Fruit fly (Drosophila melanogaster) whole organism, embryonic: ENCODE data around the gene Ilk.

Experiments used
- Aef1 ChIP-seq: fragments of 200-800 bp; sonication (Bioruptor generic); IDR thresholded peaks from 3 replicates; pipeline ENCODE4 v1.3.6; 2022; ENCODE audit warnings: missing biosample characterization, missing genetic modification characterization
- Atf6 ChIP-seq: fragments of 200-800 bp; sonication (Bioruptor generic); IDR thresholded peaks from 2 replicates; pipeline ENCODE4 v1.3.6; 2022; ENCODE audit warnings: missing biosample characterization, missing genetic modification characterization
- CG10209 ChIP-seq: fragments of 200-800 bp; sonication (Bioruptor generic); optimal IDR thresholded peaks from 3 replicates; lab custom pipeline; 2017; ENCODE audit warnings: missing biosample characterization, mild to moderate bottlenecking, missing genetic modification characterization, missing genetic modification reagents
- CG10366 ChIP-seq: fragments of 200-800 bp; sonication (Bioruptor generic); IDR thresholded peaks from 2 replicates; pipeline ENCODE4 v1.3.6; 2022; ENCODE audit warnings: missing biosample characterization, missing genetic modification characterization
- CG10565 ChIP-seq: fragments of 200-800 bp; sonication (Bioruptor generic); optimal IDR thresholded peaks from 3 replicates; lab custom pipeline; 2016; ENCODE audit warnings: missing biosample characterization, mild to moderate bottlenecking, missing genetic modification characterization
- CG11247 ChIP-seq: fragments of 200-800 bp; sonication (Bioruptor generic); IDR thresholded peaks from 2 replicates; pipeline ENCODE4 v1.3.6; 2022; ENCODE audit warnings: missing biosample characterization, missing genetic modification characterization
- CG11723 ChIP-seq: fragments of 200-800 bp; sonication (Bioruptor generic); optimal IDR thresholded peaks from 2 replicates; lab custom pipeline; 2017; ENCODE audit warnings: missing biosample characterization, mild to moderate bottlenecking, missing genetic modification characterization
- CG13894 ChIP-seq: fragments of 200-800 bp; sonication (Bioruptor generic); optimal IDR thresholded peaks from 3 replicates; lab custom pipeline; 2018; ENCODE audit warnings: missing biosample characterization, mild to moderate bottlenecking, missing genetic modification characterization, moderate library complexity
- CG14710 ChIP-seq: fragments of 200-800 bp; sonication (Bioruptor generic); optimal IDR thresholded peaks from 3 replicates; lab custom pipeline; 2019; ENCODE audit warnings: missing biosample characterization, mild to moderate bottlenecking, missing genetic modification characterization, moderate library complexity
- CG15514 ChIP-seq: fragments of 200-800 bp; sonication (Bioruptor generic); optimal IDR thresholded peaks from 3 replicates; lab custom pipeline; 2017; ENCODE audit warnings: missing biosample characterization, missing genetic modification characterization, mild to moderate bottlenecking, moderate library complexity, missing genetic modification reagents
- CG15601 ChIP-seq: fragments of 200-800 bp; sonication (Bioruptor generic); optimal IDR thresholded peaks from 3 replicates; lab custom pipeline; 2019; ENCODE audit warnings: missing biosample characterization, mild to moderate bottlenecking, missing genetic modification characterization, moderate library complexity
- CG16813 ChIP-seq: fragments of 200-800 bp; sonication (Bioruptor generic); IDR thresholded peaks from 3 replicates; pipeline ENCODE4 v1.3.6; 2022; ENCODE audit warnings: missing biosample characterization, missing genetic modification characterization; ENCODE audit not compliant: partially characterized antibody
- CG16815 ChIP-seq: fragments of 200-800 bp; sonication (Bioruptor generic); optimal IDR thresholded peaks from 3 replicates; lab custom pipeline; 2017; ENCODE audit warnings: missing biosample characterization, mild to moderate bottlenecking, missing genetic modification characterization
- CG17186 ChIP-seq: fragments of 200-800 bp; sonication (Bioruptor generic); optimal IDR thresholded peaks from 3 replicates; lab custom pipeline; 2017; ENCODE audit warnings: missing biosample characterization, missing genetic modification reagents, missing genetic modification characterization
- CG17612 ChIP-seq: fragments of 200-800 bp; sonication (Bioruptor generic); IDR thresholded peaks from 2 replicates; pipeline ENCODE4 v1.3.6; 2022; ENCODE audit warnings: missing biosample characterization, missing genetic modification characterization
- CG1832 ChIP-seq: fragments of 200-800 bp; sonication (Bioruptor generic); optimal IDR thresholded peaks from 2 replicates; lab custom pipeline; 2017; ENCODE audit warnings: missing biosample characterization, mild to moderate bottlenecking, missing genetic modification characterization, inconsistent platforms
- CG18599 ChIP-seq: fragments of 200-800 bp; sonication (Bioruptor generic); optimal IDR thresholded peaks from 3 replicates; lab custom pipeline; 2017; ENCODE audit warnings: missing biosample characterization, missing genetic modification characterization, mild to moderate bottlenecking, moderate library complexity, missing genetic modification reagents
- CG34224 ChIP-seq: fragments of 200-800 bp; sonication (Bioruptor generic); IDR thresholded peaks from 3 replicates; pipeline ENCODE4 v1.3.6; 2022; ENCODE audit warnings: missing biosample characterization, missing genetic modification characterization; ENCODE audit not compliant: partially characterized antibody
- CG4820 ChIP-seq: fragments of 200-800 bp; sonication (Bioruptor generic); optimal IDR thresholded peaks from 3 replicates; lab custom pipeline; 2016; ENCODE audit warnings: missing biosample characterization, missing genetic modification characterization
- CG6765 ChIP-seq: fragments of 200-800 bp; sonication (Bioruptor generic); optimal IDR thresholded peaks from 3 replicates; lab custom pipeline; 2017; ENCODE audit warnings: missing biosample characterization, mild to moderate bottlenecking, missing genetic modification characterization
- CG8765 ChIP-seq: fragments of 200-800 bp; sonication (Bioruptor generic); IDR thresholded peaks from 2 replicates; pipeline ENCODE4 v1.3.6; 2022; ENCODE audit warnings: missing biosample characterization, missing genetic modification characterization
- CG8924 ChIP-seq: fragments of 200-800 bp; optimal IDR thresholded peaks from 3 replicates; lab custom pipeline; 2019; ENCODE audit warnings: missing biosample characterization, mild to moderate bottlenecking, missing genetic modification characterization, moderate library complexity
- Deaf1 ChIP-seq: fragments of 200-800 bp; optimal IDR thresholded peaks from 3 replicates; lab custom pipeline; 2019; ENCODE audit warnings: missing biosample characterization, mild to moderate bottlenecking, missing genetic modification characterization, moderate library complexity
- Dip3 ChIP-seq: fragments of 200-800 bp; sonication (Bioruptor generic); optimal IDR thresholded peaks from 3 replicates; lab custom pipeline; 2016; ENCODE audit warnings: missing biosample characterization, missing genetic modification characterization
- E2f1 ChIP-seq: fragments of 200-800 bp; sonication (Bioruptor generic); IDR thresholded peaks from 2 replicates; pipeline ENCODE4 v1.3.6; 2022; ENCODE audit warnings: missing biosample characterization, missing genetic modification characterization
- Hand ChIP-seq: fragments of 200-800 bp; sonication (Bioruptor generic); optimal IDR thresholded peaks from 2 replicates; lab custom pipeline; 2017; ENCODE audit warnings: mild to moderate bottlenecking, missing biosample characterization, missing genetic modification reagents, missing genetic modification characterization
- Hsf ChIP-seq: fragments of 200-800 bp; sonication (Bioruptor generic); optimal IDR thresholded peaks from 3 replicates; lab custom pipeline; 2016; ENCODE audit warnings: missing biosample characterization, missing genetic modification characterization
- Lhr ChIP-seq: fragments of 200-800 bp; sonication (Bioruptor generic); optimal IDR thresholded peaks from 3 replicates; lab custom pipeline; 2017; ENCODE audit warnings: mild to moderate bottlenecking, missing biosample characterization, missing genetic modification reagents, missing genetic modification characterization
- Med ChIP-seq: fragments of 200-800 bp; sonication (Bioruptor generic); peaks from one replicate; lab custom pipeline; 2016; ENCODE audit warnings: missing biosample characterization, missing genetic modification characterization, mild to moderate bottlenecking, inconsistent platforms, moderate library complexity
- Rfx ChIP-seq: fragments of 200-800 bp; sonication (Bioruptor generic); IDR thresholded peaks from 2 replicates; pipeline ENCODE4 v1.3.6; 2022; ENCODE audit warnings: missing biosample characterization, missing genetic modification characterization
- Trl ChIP-seq, 3 experiments: fragments of >200 bp in 2 of 3; fragments of 200-800 bp in 1 of 3; sonication (Bioruptor generic) in 1 of 3; optimal IDR thresholded peaks; 2 replicates in 1 of 3; 3 replicates in 2 of 3; lab custom pipeline; 2016 to 2017; ENCODE audit warnings: missing biosample characterization in 1 of 3, missing genetic modification characterization in 1 of 3
- Vsx1 ChIP-seq: fragments of 200-800 bp; sonication (Bioruptor generic); optimal IDR thresholded peaks from 2 replicates; lab custom pipeline; 2017; ENCODE audit warnings: missing biosample characterization, mild to moderate bottlenecking, missing genetic modification characterization, missing genetic modification reagents
- abd-A ChIP-seq: fragments of 200-800 bp; sonication (Bioruptor generic); optimal IDR thresholded peaks from 3 replicates; lab custom pipeline; 2019; ENCODE audit warnings: missing biosample characterization, mild to moderate bottlenecking, missing genetic modification characterization, moderate library complexity
- gro ChIP-seq: fragments of 200-800 bp; sonication (Bioruptor generic); optimal IDR thresholded peaks from 2 replicates; lab custom pipeline; 2016; ENCODE audit warnings: missing biosample characterization, missing genetic modification characterization
- ham ChIP-seq: fragments of 200-800 bp; sonication (Bioruptor generic); IDR thresholded peaks from 2 replicates; pipeline ENCODE4 v1.3.6; 2022; ENCODE audit warnings: missing biosample characterization, missing genetic modification characterization
- hb ChIP-seq: fragments of 200-800 bp; sonication (Bioruptor generic); IDR thresholded peaks from 3 replicates; pipeline ENCODE4 v1.3.6; 2022; ENCODE audit warnings: missing biosample characterization, missing genetic modification characterization; ENCODE audit not compliant: partially characterized antibody
- insv ChIP-seq, 2 experiments: fragments of 200-800 bp; sonication (Bioruptor generic); optimal IDR thresholded peaks; 3 replicates each; lab custom pipeline; 2016 to 2018; ENCODE audit warnings: missing biosample characterization in 2 of 2, missing genetic modification characterization in 2 of 2
- mam ChIP-seq: fragments of 200-800 bp; sonication (Bioruptor generic); optimal IDR thresholded peaks from 3 replicates; lab custom pipeline; 2016; ENCODE audit warnings: missing biosample characterization, missing genetic modification characterization
- onecut ChIP-seq: fragments of 200-800 bp; sonication (Bioruptor generic); IDR thresholded peaks from 2 replicates; pipeline ENCODE4 v1.3.6; 2022; ENCODE audit warnings: missing biosample characterization, missing genetic modification characterization
- pfk ChIP-seq: fragments of 200-800 bp; sonication (Bioruptor generic); optimal IDR thresholded peaks from 2 replicates; lab custom pipeline; 2018; ENCODE audit warnings: missing biosample characterization, mild to moderate bottlenecking, missing genetic modification characterization, moderate library complexity
- ro ChIP-seq: fragments of 200-800 bp; sonication (Bioruptor generic); IDR thresholded peaks from 2 replicates; pipeline ENCODE4 v1.3.6; 2022; ENCODE audit warnings: missing biosample characterization, missing genetic modification characterization
- row ChIP-seq: fragments of 200-800 bp; sonication (Bioruptor generic); IDR thresholded peaks from 3 replicates; pipeline ENCODE4 v1.3.6; 2022; ENCODE audit warnings: missing biosample characterization, missing genetic modification characterization
- sc ChIP-seq, 3 experiments: fragments of >200 bp in 2 of 3; fragments of 200-800 bp in 1 of 3; sonication (Bioruptor generic) in 1 of 3; optimal IDR thresholded peaks; 2 replicates in 2 of 3; 3 replicates in 1 of 3; lab custom pipeline; 2017; ENCODE audit warnings: mild to moderate bottlenecking in 1 of 3, missing biosample characterization in 1 of 3, missing genetic modification characterization in 1 of 3, missing genetic modification reagents in 1 of 3
- scrt ChIP-seq: fragments of 200-800 bp; sonication (Bioruptor generic); optimal IDR thresholded peaks from 2 replicates; lab custom pipeline; 2018; ENCODE audit warnings: missing biosample characterization, mild to moderate bottlenecking, missing genetic modification characterization, moderate library complexity
- slp2 ChIP-seq: fragments of 200-800 bp; sonication (Bioruptor generic); optimal IDR thresholded peaks from 2 replicates; lab custom pipeline; 2016; ENCODE audit warnings: missing biosample characterization, missing genetic modification characterization
- usp ChIP-seq: fragments of >200 bp; optimal IDR thresholded peaks from 2 replicates; lab custom pipeline; 2017; ENCODE audit warnings: missing biosample characterization, missing genetic modification characterization

Gene Ilk

dm6 chr3L:21176935-21177581 lies 39.6 kb upstream of the Ilk start (continued):
- no peak for TF ChIP-seq Lhr (GFP tag; lab: Kevin White, UChicago)
- TF ChIP-seq CG34224 (GFP tag; lab: Robert Waterston, UW), result no peak
- TF ChIP-seq hb (GFP tag; lab: Robert Waterston, UW), result no peak
- peak; percentile 30 for TF ChIP-seq gro (GFP tag; lab: Kevin White, UChicago)
- TF ChIP-seq CG16813, result no peak
- peak; percentile 86 for TF ChIP-seq Atf6 (GFP tag; lab: Robert Waterston, UW)
- TF ChIP-seq CG15601 (tag; lab: Kevin White, UChicago), result no peak
- TF ChIP-seq, all 482 proteins: peak for 236

- TF ChIP-seq CG6765 (GFP tag; lab: Kevin White, UChicago) (peak; percentile 13), abd-A (peak; percentile 55), CG18599 (GFP tag; lab: Kevin White, UChicago) (peak; percentile 3), CG13894 (tag; lab: Kevin White, UChicago) (peak; percentile 25), onecut (GFP tag; lab: Robert Waterston, UW) (peak; percentile 97), scrt (peak; percentile 62), Rfx (GFP tag; lab: Robert Waterston, UW) (peak; percentile 28; the same call in 1 of the 2 replicates), Med (GFP tag; lab: Kevin White, UChicago) (peak; percentile 57), sc (optimal IDR thresholded peaks at IDR 0.05; lab: Kevin White, UChicago) (no peak), sc (GFP tag; optimal IDR thresholded peaks at IDR 0.05; lab: Kevin White, UChicago) (no peak), Deaf1 (peak; percentile 13), CG17186 (GFP tag; lab: Kevin White, UChicago) (no peak), CG10366 (GFP tag; lab: Robert Waterston, UW) (peak; percentile 33; the same call in 1 of the 2 replicates), slp2 (GFP tag; lab: Kevin White, UChicago) (no peak), CG11723 (GFP tag; lab: Kevin White, UChicago) (no peak), Dip3 (GFP tag; lab: Kevin White, UChicago) (no peak), Trl (optimal IDR thresholded peaks at IDR 0.05; lab: Kevin White, UChicago) (peak in 1 of 2 experiments; percentile 27), Trl (GFP tag; optimal IDR thresholded peaks at IDR 0.05; lab: Kevin White, UChicago) (no peak), CG17612 (no peak), CG15514 (GFP tag; lab: Kevin White, UChicago) (peak; percentile 97), row (GFP tag; lab: Robert Waterston, UW) (peak; percentile 38; the same call in 1 of the 3 replicates), CG16815 (no peak)
Measured at dm6 chr3L:21185622-21186021, 31.1 kb upstream of the Ilk start.

- no peak for TF ChIP-seq Hsf
- no peak for TF ChIP-seq ham
- no peak for TF ChIP-seq CG10565
- no peak for TF ChIP-seq mam (GFP tag; lab: Kevin White, UChicago)
- TF ChIP-seq CG14710 (tag; lab: Kevin White, UChicago), result no peak
- TF ChIP-seq E2f1 (GFP tag; lab: Robert Waterston, UW), result no peak
- no peak for TF ChIP-seq CG8765
- TF ChIP-seq CG1832 (GFP tag; lab: Kevin White, UChicago), result no peak
- TF ChIP-seq CG15601 (tag; lab: Kevin White, UChicago), result no peak
- no peak for TF ChIP-seq CG10209
- TF ChIP-seq insv (GFP tag; optimal IDR thresholded peaks at IDR 0.05; lab: Kevin White, UChicago), result no peak
- no peak for TF ChIP-seq Lhr (GFP tag; lab: Kevin White, UChicago)
- no peak for TF ChIP-seq CG8924
- no peak for TF ChIP-seq CG11247 (GFP tag; lab: Robert Waterston, UW)
- peak; percentile 99 for TF ChIP-seq scrt
- TF ChIP-seq ro (GFP tag; lab: Robert Waterston, UW), result no peak
- no peak for TF ChIP-seq Aef1 (GFP tag; lab: Robert Waterston, UW)
- no peak for TF ChIP-seq CG4820 (GFP tag; lab: Kevin White, UChicago)
- TF ChIP-seq Vsx1 (GFP tag; lab: Kevin White, UChicago), result no peak
- TF ChIP-seq Hand (GFP tag; lab: Kevin White, UChicago), result no peak
- TF ChIP-seq usp (GFP tag; lab: Kevin White, UChicago), result no peak
- TF ChIP-seq Trl (optimal IDR thresholded peaks at IDR 0.05; lab: Kevin White, UChicago), result peak; percentile 27 to 54
- no peak for TF ChIP-seq Trl (GFP tag; optimal IDR thresholded peaks at IDR 0.05; lab: Kevin White, UChicago)
- no peak for TF ChIP-seq pfk
Measured at dm6 chr3L:21186487-21186886, 30.2 kb upstream of the Ilk start.
